Worm (Caenorhabditis elegans) whole organism, late embryonic: ENCODE measurements around the gene ints-9.

ENCODE experiments used
- C38D4.7 ChIP-seq: fragments of 200-800 bp; sonication (Bioruptor generic); optimal IDR thresholded peaks from 2 replicates; lab custom pipeline; 2018; ENCODE audit warnings: mild to moderate bottlenecking, missing genetic modification characterization, moderate library complexity, missing compliant biosample characterization
- F13H6.1 ChIP-seq: sonication (generic microtip); optimal IDR thresholded peaks from 2 replicates; lab custom pipeline; 2016; ENCODE audit warnings: missing genetic modification characterization, missing compliant biosample characterization
- T23F11.4 ChIP-seq: fragments of 200-800 bp; sonication (Bioruptor generic); optimal IDR thresholded peaks from 2 replicates; lab custom pipeline; 2018; ENCODE audit warnings: mild to moderate bottlenecking, missing genetic modification characterization, missing compliant biosample characterization
- Y22D7AL.16 ChIP-seq: sonication (generic microtip); optimal IDR thresholded peaks from 2 replicates; lab custom pipeline; 2016; ENCODE audit warnings: missing genetic modification characterization, missing compliant biosample characterization
- ama-1 ChIP-seq: fragments of 150-350 bp; optimal IDR thresholded peaks from 2 replicates; lab custom pipeline; 2014
- ceh-2 ChIP-seq: sonication (generic microtip); optimal IDR thresholded peaks from 2 replicates; lab custom pipeline; 2016; ENCODE audit warnings: missing genotype, missing genetic modification characterization, missing compliant biosample characterization
- ceh-22 ChIP-seq: sonication (generic microtip); optimal IDR thresholded peaks from 2 replicates; lab custom pipeline; 2017; ENCODE audit warnings: missing biosample characterization, missing genetic modification characterization
- ceh-30 ChIP-seq: fragments of 150-350 bp; optimal IDR thresholded peaks from 2 replicates; lab custom pipeline; 2014; ENCODE audit warnings: missing biosample characterization, missing genetic modification characterization
- ceh-31 ChIP-seq: sonication (generic microtip); optimal IDR thresholded peaks from 2 replicates; lab custom pipeline; 2016; ENCODE audit warnings: missing genetic modification characterization, missing compliant biosample characterization
- ceh-34 ChIP-seq: sonication (generic microtip); optimal IDR thresholded peaks from 2 replicates; lab custom pipeline; 2016; ENCODE audit warnings: mild to moderate bottlenecking, missing genetic modification characterization, missing compliant biosample characterization
- ceh-48 ChIP-seq: sonication (generic microtip); optimal IDR thresholded peaks from 2 replicates; lab custom pipeline; 2016; ENCODE audit warnings: missing genetic modification characterization, inconsistent platforms, missing compliant biosample characterization
- che-1 ChIP-seq: sonication (generic microtip); optimal IDR thresholded peaks from 2 replicates; lab custom pipeline; 2016; ENCODE audit warnings: mild to moderate bottlenecking, missing genetic modification characterization, missing compliant biosample characterization
- dve-1 ChIP-seq: sonication (generic microtip); optimal IDR thresholded peaks from 2 replicates; lab custom pipeline; 2017; ENCODE audit warnings: antibody characterized with exemption, mild to moderate bottlenecking, missing genetic modification characterization, missing compliant biosample characterization
- elt-2 ChIP-seq: sonication (generic microtip); optimal IDR thresholded peaks from 2 replicates; lab custom pipeline; 2016; ENCODE audit warnings: missing genetic modification reagents, missing genetic modification characterization, missing compliant biosample characterization
- elt-4 ChIP-seq: sonication (generic microtip); optimal IDR thresholded peaks from 2 replicates; lab custom pipeline; 2016; ENCODE audit warnings: missing genetic modification characterization, missing compliant biosample characterization
- fax-1 ChIP-seq: sonication (generic microtip); optimal IDR thresholded peaks from 2 replicates; lab custom pipeline; 2016; ENCODE audit warnings: missing genotype, missing genetic modification characterization, missing compliant biosample characterization
- gmeb-2 ChIP-seq: sonication (generic microtip); optimal IDR thresholded peaks from 2 replicates; lab custom pipeline; 2016; ENCODE audit warnings: missing genetic modification characterization, inconsistent platforms, missing compliant biosample characterization
- hlh-13 ChIP-seq: fragments of 200-800 bp; sonication (Bioruptor generic); optimal IDR thresholded peaks from 2 replicates; lab custom pipeline; 2018; ENCODE audit warnings: mild to moderate bottlenecking, missing genetic modification characterization, missing compliant biosample characterization
- lim-6 ChIP-seq: sonication (generic microtip); optimal IDR thresholded peaks from 2 replicates; lab custom pipeline; 2016; ENCODE audit warnings: missing genetic modification characterization, missing compliant biosample characterization
- mec-3 ChIP-seq: sonication (generic microtip); optimal IDR thresholded peaks from 2 replicates; lab custom pipeline; 2016; ENCODE audit warnings: borderline replicate concordance, missing genetic modification characterization, missing compliant biosample characterization
- nfya-1 ChIP-seq: sonication (generic microtip); optimal IDR thresholded peaks from 2 replicates; lab custom pipeline; 2017; ENCODE audit warnings: missing genetic modification characterization, mild to moderate bottlenecking, missing compliant biosample characterization, antibody characterized with exemption, moderate library complexity
- nhr-11 ChIP-seq: fragments of 150-350 bp; optimal IDR thresholded peaks from 2 replicates; lab custom pipeline; 2014; ENCODE audit warnings: missing biosample characterization, missing genetic modification characterization
- nhr-232 ChIP-seq: sonication (generic microtip); optimal IDR thresholded peaks from 2 replicates; lab custom pipeline; 2016; ENCODE audit warnings: missing genetic modification characterization, missing compliant biosample characterization
- npax-4 ChIP-seq: sonication (generic microtip); optimal IDR thresholded peaks from 2 replicates; lab custom pipeline; 2016; ENCODE audit warnings: missing genetic modification characterization, missing compliant biosample characterization
- pax-1 ChIP-seq: fragments of 150-350 bp; optimal IDR thresholded peaks from 2 replicates; lab custom pipeline; 2014; ENCODE audit warnings: missing biosample characterization, missing genetic modification characterization
- pha-2 ChIP-seq: sonication (generic microtip); optimal IDR thresholded peaks from 2 replicates; lab custom pipeline; 2017; ENCODE audit warnings: mild to moderate bottlenecking, missing genetic modification characterization, missing compliant biosample characterization
- pha-4 ChIP-seq: fragments of 150-350 bp; optimal IDR thresholded peaks from 2 replicates; lab custom pipeline; 2018; ENCODE audit warnings: missing biosample characterization, missing genetic modification reagents, missing genetic modification characterization
- pqm-1 ChIP-seq: sonication (generic microtip); optimal IDR thresholded peaks from 2 replicates; lab custom pipeline; 2016; ENCODE audit warnings: missing genetic modification characterization, missing compliant biosample characterization
- pros-1 ChIP-seq: fragments of 150-350 bp; optimal IDR thresholded peaks from 2 replicates; lab custom pipeline; 2014; ENCODE audit warnings: missing biosample characterization, missing genetic modification reagents, missing genetic modification characterization
- rnt-1 ChIP-seq: sonication (generic microtip); optimal IDR thresholded peaks from 2 replicates; lab custom pipeline; 2016; ENCODE audit warnings: missing genetic modification characterization, missing compliant biosample characterization
- sdc-2 ChIP-seq: sonication (generic microtip); optimal IDR thresholded peaks from 2 replicates; lab custom pipeline; 2016; ENCODE audit warnings: missing genotype, missing genetic modification characterization, missing compliant biosample characterization
- tbx-2 ChIP-seq: sonication (generic microtip); optimal IDR thresholded peaks from 2 replicates; lab custom pipeline; 2016; ENCODE audit warnings: missing genetic modification characterization, missing compliant biosample characterization
- unc-3 ChIP-seq, 2 experiments: fragments of 200-800 bp in 1 of 2; sonication (Bioruptor generic) in 1 of 2; sonication (generic microtip) in 1 of 2; conservative IDR thresholded peaks in 1 of 2; optimal IDR thresholded peaks in 1 of 2; 2 replicates each; pipeline versions ENCODE4 v1.3.6 to Lab custom; 2016 to 2022; ENCODE audit warnings: missing compliant biosample characterization in 2 of 2, missing genetic modification characterization in 2 of 2, missing genetic modification reagents in 1 of 2
- unc-55 ChIP-seq: sonication (generic microtip); optimal IDR thresholded peaks from 2 replicates; lab custom pipeline; 2017; ENCODE audit warnings: missing biosample characterization, missing genetic modification reagents, missing genetic modification characterization
- unc-86 ChIP-seq: sonication (generic microtip); optimal IDR thresholded peaks from 2 replicates; lab custom pipeline; 2016; ENCODE audit warnings: missing genetic modification characterization, missing compliant biosample characterization
- zip-5 ChIP-seq: sonication (generic microtip); optimal IDR thresholded peaks from 2 replicates; lab custom pipeline; 2016; ENCODE audit warnings: missing genetic modification characterization, missing compliant biosample characterization
- ztf-16 ChIP-seq: sonication (generic microtip); optimal IDR thresholded peaks from 2 replicates; lab custom pipeline; 2017; ENCODE audit warnings: missing genetic modification characterization, missing compliant biosample characterization

ints-9 gene

ce11 chrV:7601443-7601842 lies 25.8 kb downstream of the ints-9 start, which contains the start of gene scl-26:
scl-26 (minus strand) TSS chrV:7601543.
- TF ChIP-seq sdc-2 = no peak
- no peak for TF ChIP-seq pha-4
- no peak for TF ChIP-seq pros-1
- TF ChIP-seq tbx-2 (tag; lab: Kevin White, UChicago) = no peak
- no peak for TF ChIP-seq nhr-232 (tag; lab: Kevin White, UChicago)
- no peak for TF ChIP-seq unc-55 (GFP tag; lab: Kevin White, UChicago)
- no peak for TF ChIP-seq zip-5 (tag; lab: Kevin White, UChicago)
- no peak for TF ChIP-seq Y22D7AL.16
- no peak for TF ChIP-seq dve-1 (tag; lab: Kevin White, UChicago)
- TF ChIP-seq ztf-16 (tag; lab: Kevin White, UChicago) = no peak
- TF ChIP-seq elt-4 = no peak
- TF ChIP-seq T23F11.4 (GFP tag; lab: Kevin White, UChicago) = no peak
- no peak for TF ChIP-seq elt-2 (tag; lab: Kevin White, UChicago)
- TF ChIP-seq ceh-2 (tag; lab: Kevin White, UChicago) = no peak

DNA sequence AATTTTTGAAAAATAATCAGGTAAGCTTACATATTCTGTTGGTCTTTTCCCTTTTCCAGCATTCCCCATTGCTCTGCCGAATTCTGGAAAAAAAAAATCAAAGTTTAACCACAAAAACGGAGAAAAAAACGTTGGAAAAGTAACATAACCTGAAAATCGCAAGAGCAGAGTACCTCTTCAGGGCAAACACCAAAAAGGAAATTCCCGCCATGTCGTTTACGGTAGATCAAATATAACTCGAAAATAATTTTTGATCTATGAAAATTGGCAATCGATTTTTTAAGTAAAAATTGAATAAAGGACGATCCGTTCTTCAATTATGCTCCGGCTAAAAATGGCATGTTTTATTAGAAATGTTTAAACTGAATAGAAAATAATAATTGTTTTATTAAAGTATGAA lies 27.8 kb downstream of the ints-9 start, which contains the start of gene C50E3.11:
C50E3.11 (minus strand) TSS at position 83 of the 400 bp plus-strand sequence.
- TF ChIP-seq pha-4 (no peak), pqm-1 (no peak), rnt-1 (tag; lab: Kevin White, UChicago) (no peak), pha-2 (tag; lab: Kevin White, UChicago) (no peak), che-1 (no peak), nfya-1 (tag; lab: Kevin White, UChicago) (no peak), ceh-22 (no peak), ztf-16 (tag; lab: Kevin White, UChicago) (no peak), unc-86 (no peak), ceh-30 (no peak), unc-3 (GFP tag; conservative IDR thresholded peaks at IDR 0.05; lab: Robert Waterston, UW) (no peak), unc-3 (tag; optimal IDR thresholded peaks at IDR 0.05; lab: Kevin White, UChicago) (no peak), npax-4 (tag; lab: Kevin White, UChicago) (no peak), gmeb-2 (tag; lab: Kevin White, UChicago) (no peak), hlh-13 (GFP tag; lab: Kevin White, UChicago) (no peak), elt-2 (tag; lab: Kevin White, UChicago) (no peak)

DNA sequence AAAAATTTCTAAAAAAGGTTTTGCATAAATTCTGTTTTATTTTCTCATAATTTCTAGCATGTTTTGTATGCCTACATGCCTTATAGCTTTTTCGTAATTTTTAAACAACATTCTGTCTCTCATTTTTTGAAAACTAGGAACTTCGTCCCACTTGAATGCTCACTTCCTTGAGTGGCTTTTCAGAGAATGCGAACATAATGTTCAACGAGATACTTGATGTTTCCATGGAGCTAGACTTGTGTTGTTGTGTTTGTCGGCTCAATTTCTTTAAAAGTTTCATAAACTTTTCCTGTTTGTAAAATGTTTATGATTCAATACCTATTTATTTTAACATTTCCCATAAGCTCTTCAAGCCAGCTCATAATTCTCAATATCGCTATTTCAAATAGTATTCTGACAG lies 29.3 kb downstream of the ints-9 start, which contains the start of gene clec-213:
clec-213 (plus strand) TSS at position 301 of the 400 bp plus-strand sequence.
- TF ChIP-seq ceh-31 (no peak), unc-86 (no peak), pax-1 (tag; lab: Kevin White, UChicago) (no peak), npax-4 (tag; lab: Kevin White, UChicago) (no peak), C38D4.7 (no peak), sdc-2 (no peak), ceh-34 (tag; lab: Kevin White, UChicago) (no peak), nhr-11 (tag; lab: Kevin White, UChicago) (no peak), ama-1 (lab: Kevin White, UChicago) (no peak), F13H6.1 (tag; lab: Kevin White, UChicago) (no peak), ztf-16 (tag; lab: Kevin White, UChicago) (no peak), T23F11.4 (GFP tag; lab: Kevin White, UChicago) (no peak), zip-5 (tag; lab: Kevin White, UChicago) (no peak), ceh-48 (tag; lab: Kevin White, UChicago) (no peak), mec-3 (tag; lab: Kevin White, UChicago) (no peak), elt-4 (no peak), lim-6 (tag; lab: Kevin White, UChicago) (no peak), fax-1 (no peak), gmeb-2 (tag; lab: Kevin White, UChicago) (no peak)
- TF ChIP-seq, all 69 proteins: peak for 0
